Fruit fly (Drosophila melanogaster): ENCODE measurements around the gene CG32212.
A peak's percentile ranks its signal among the peaks of the same experiment; 100 is the strongest.

The CG32212 gene

DNA sequence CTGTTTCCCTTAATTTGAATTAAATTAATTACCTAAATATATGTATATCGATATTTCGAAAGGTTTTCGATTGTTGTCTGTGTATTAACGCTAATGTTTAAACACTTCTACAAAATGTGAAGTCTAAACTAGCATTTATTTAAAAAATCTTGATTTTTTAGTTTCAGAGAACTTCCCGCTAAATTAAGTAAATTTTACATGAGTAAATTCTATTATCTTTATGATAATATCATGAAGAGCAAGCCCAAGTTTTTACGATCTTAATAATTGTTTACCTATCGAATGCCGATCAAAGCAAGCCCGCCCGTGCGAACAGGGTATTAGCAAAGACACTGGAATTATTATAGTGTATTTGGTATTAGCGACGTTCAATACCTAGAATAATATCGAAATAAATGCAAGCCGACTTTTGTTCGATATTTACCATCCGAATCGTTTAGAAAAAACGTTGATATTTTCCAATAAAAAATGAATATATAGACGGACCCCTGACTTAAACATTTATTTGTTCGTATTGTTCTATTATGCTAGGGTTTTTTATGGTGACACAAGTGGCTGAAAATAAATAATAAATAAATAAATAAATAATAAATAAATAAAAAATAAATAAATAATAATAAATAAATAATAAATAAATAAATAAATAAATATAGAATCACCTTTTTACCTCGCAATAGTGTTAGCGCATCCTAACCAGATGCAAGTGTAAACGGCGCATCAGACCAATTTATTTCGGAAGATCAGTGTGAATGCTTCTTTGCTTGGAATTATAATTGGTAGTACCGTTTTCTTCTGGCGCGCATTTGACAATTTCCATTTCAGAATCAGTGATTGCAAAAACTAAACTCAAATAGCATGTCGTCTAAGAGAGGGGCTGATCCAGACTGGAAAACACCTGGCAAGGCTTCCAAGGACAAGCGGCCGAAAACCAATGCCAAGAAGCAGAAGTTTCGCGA lies 40.7 kb upstream of the CG32212 start, which contains the start of the genes CG33062 and Chd3 (continued):
- no peak for TF ChIP-seq CG31388 (GFP tag; optimal IDR thresholded peaks at IDR 0.05)
- no peak for TF ChIP-seq pnt (GFP tag; optimal IDR thresholded peaks at IDR 0.05)
- TF ChIP-seq dimm (GFP tag; IDR thresholded peaks at IDR 0.05): no peak
- no peak for TF ChIP-seq CG32767 (GFP tag; IDR thresholded peaks at IDR 0.05)
- no peak for TF ChIP-seq CG8944 (GFP tag; optimal IDR thresholded peaks at IDR 0.05)
- no peak for TF ChIP-seq Optix (GFP tag; IDR thresholded peaks at IDR 0.05)
- no peak for TF ChIP-seq CG8924 (tag; optimal IDR thresholded peaks at IDR 0.05)
- no peak for TF ChIP-seq CG3995 (GFP tag; optimal IDR thresholded peaks at IDR 0.05)
- no peak for TF ChIP-seq CG4707 (GFP tag; optimal IDR thresholded peaks at IDR 0.05)
- no peak for TF ChIP-seq Meics (GFP tag; optimal IDR thresholded peaks at IDR 0.05)
- no peak for TF ChIP-seq ac (GFP tag; optimal IDR thresholded peaks at IDR 0.05)
- no peak for TF ChIP-seq vfl (GFP tag; optimal IDR thresholded peaks at IDR 0.05)
- no peak for TF ChIP-seq Six4 (GFP tag; optimal IDR thresholded peaks at IDR 0.05)
- TF ChIP-seq pfk (GFP tag; optimal IDR thresholded peaks at IDR 0.05): no peak
- no peak for TF ChIP-seq Atf3 (GFP tag; optimal IDR thresholded peaks at IDR 0.05)
- no peak for TF ChIP-seq chm (GFP tag; IDR thresholded peaks at IDR 0.05)
- no peak for TF ChIP-seq CG6765 (GFP tag; optimal IDR thresholded peaks at IDR 0.05)
- no peak for TF ChIP-seq CG8359 (GFP tag; optimal IDR thresholded peaks at IDR 0.05; ENCODE audit: borderline replicate concordance)
- TF ChIP-seq btn (GFP tag; optimal IDR thresholded peaks at IDR 0.05): no peak
- no peak for TF ChIP-seq jing (GFP tag; optimal IDR thresholded peaks at IDR 0.05)
- TF ChIP-seq Hey (tag; optimal IDR thresholded peaks at IDR 0.05): no peak
- no peak for TF ChIP-seq da (GFP tag; optimal IDR thresholded peaks at IDR 0.05)
- no peak for TF ChIP-seq gce (GFP tag; IDR thresholded peaks at IDR 0.05)
- TF ChIP-seq gfzf (GFP tag; optimal IDR thresholded peaks at IDR 0.05): peak; percentile 36
- peak; percentile 44; the same call in 1 of the 3 replicates for TF ChIP-seq dysf (GFP tag; IDR thresholded peaks at IDR 0.05)
- TF ChIP-seq MESR4 (GFP tag; optimal IDR thresholded peaks at IDR 0.05): no peak
- TF ChIP-seq CG11723 (GFP tag; optimal IDR thresholded peaks at IDR 0.05): no peak
- no peak for TF ChIP-seq CG14050 (GFP tag; IDR thresholded peaks at IDR 0.05)
- no peak for TF ChIP-seq CG8089 (GFP tag; optimal IDR thresholded peaks at IDR 0.05)
- peak in 1 of 2 experiments; percentile 32 for TF ChIP-seq Eip74EF (GFP tag; optimal IDR thresholded peaks at IDR 0.05)
- TF ChIP-seq Ssrp (tag; optimal IDR thresholded peaks at IDR 0.05): no peak
- TF ChIP-seq chinmo (GFP tag; IDR thresholded peaks at IDR 0.05; ENCODE audit: partially characterized antibody): no peak
- TF ChIP-seq pb (GFP tag; optimal IDR thresholded peaks at IDR 0.05): no peak
- TF ChIP-seq CG31365 (tag; optimal IDR thresholded peaks at IDR 0.05): no peak
- no peak for TF ChIP-seq CG1602 (GFP tag; optimal IDR thresholded peaks at IDR 0.05)
- TF ChIP-seq slp2 (GFP tag; optimal IDR thresholded peaks at IDR 0.05): no peak
- TF ChIP-seq CG14860 (GFP tag; IDR thresholded peaks at IDR 0.05; ENCODE audit: partially characterized antibody): no peak
- no peak for TF ChIP-seq CG15073 (GFP tag; optimal IDR thresholded peaks at IDR 0.05)
- no peak for TF ChIP-seq pita (GFP tag; optimal IDR thresholded peaks at IDR 0.05)
- peak; percentile 22; the same call in 1 of the 2 replicates for TF ChIP-seq CG31224 (GFP tag; IDR thresholded peaks at IDR 0.05)
- TF ChIP-seq gt (GFP tag; IDR thresholded peaks at IDR 0.05): no peak
- TF ChIP-seq Xrp1 (GFP tag; IDR thresholded peaks at IDR 0.05): no peak
- TF ChIP-seq dati (GFP tag; IDR thresholded peaks at IDR 0.05): no peak
- TF ChIP-seq ase (GFP tag; IDR thresholded peaks at IDR 0.05): no peak
- TF ChIP-seq bab2 (GFP tag; optimal IDR thresholded peaks at IDR 0.05): no peak
- no peak for TF ChIP-seq CG13287 (GFP tag; IDR thresholded peaks at IDR 0.05; ENCODE audit: partially characterized antibody)
- TF ChIP-seq CG8281 (tag; optimal IDR thresholded peaks at IDR 0.05): no peak
- TF ChIP-seq CG1529 (GFP tag; optimal IDR thresholded peaks at IDR 0.05): no peak
- TF ChIP-seq D19A (tag; optimal IDR thresholded peaks at IDR 0.05): peak; percentile 36
- TF ChIP-seq CG17912 (GFP tag; optimal IDR thresholded peaks at IDR 0.05): no peak
